Fruit fly (Drosophila melanogaster) whole organism, prepupa: ENCODE measurements around the gene Cbs.
A peak's percentile ranks its signal among the peaks of the same experiment; 100 is the strongest.

Experiments used
- Blimp-1 ChIP-seq: fragments of 200-800 bp; sonication (Bioruptor generic); optimal IDR thresholded peaks from 3 replicates; lab custom pipeline; 2017; ENCODE audit warnings: missing biosample characterization, missing genetic modification characterization, mild to moderate bottlenecking, moderate library complexity, missing genetic modification reagents
- CG11294 ChIP-seq: fragments of 200-800 bp; sonication (Bioruptor generic); IDR thresholded peaks from 2 replicates; pipeline ENCODE4 v1.3.6; 2022; ENCODE audit warnings: missing biosample characterization, missing genetic modification characterization
- CG11762 ChIP-seq: fragments of 200-800 bp; sonication (Bioruptor generic); optimal IDR thresholded peaks from 3 replicates; lab custom pipeline; 2016; ENCODE audit warnings: missing biosample characterization, missing genetic modification characterization; ENCODE audit not compliant: insufficient read depth
- CG11902 ChIP-seq: fragments of 200-800 bp; sonication (Bioruptor generic); optimal IDR thresholded peaks from 3 replicates; lab custom pipeline; 2016; ENCODE audit warnings: missing biosample characterization, missing genetic modification characterization
- CG15336 ChIP-seq: fragments of 200-800 bp; sonication (Bioruptor generic); IDR thresholded peaks from 2 replicates; pipeline ENCODE4 v1.3.6; 2022; ENCODE audit warnings: missing biosample characterization, missing genetic modification characterization
- CG1621 ChIP-seq: fragments of 200-800 bp; sonication (Bioruptor generic); optimal IDR thresholded peaks from 3 replicates; lab custom pipeline; 2018; ENCODE audit warnings: missing biosample characterization, mild to moderate bottlenecking, missing genetic modification characterization
- CG16779 ChIP-seq: fragments of 200-800 bp; sonication (Bioruptor generic); optimal IDR thresholded peaks from 3 replicates; lab custom pipeline; 2017; ENCODE audit warnings: missing biosample characterization, mild to moderate bottlenecking, missing genetic modification characterization
- CG3032 ChIP-seq: fragments of 200-800 bp; optimal IDR thresholded peaks from 2 replicates; lab custom pipeline; 2019; ENCODE audit warnings: missing biosample characterization, mild to moderate bottlenecking, missing genetic modification characterization, moderate library complexity
- CG32006 ChIP-seq: fragments of 200-800 bp; sonication (Bioruptor generic); optimal IDR thresholded peaks from 3 replicates; lab custom pipeline; 2017; ENCODE audit warnings: missing biosample characterization, mild to moderate bottlenecking, missing genetic modification characterization
- CG34406 ChIP-seq: fragments of 200-800 bp; sonication (Bioruptor generic); optimal IDR thresholded peaks from 3 replicates; lab custom pipeline; 2016; ENCODE audit warnings: missing biosample characterization, missing genetic modification characterization
- CG3919 ChIP-seq: fragments of 200-800 bp; sonication (Bioruptor generic); optimal IDR thresholded peaks from 3 replicates; lab custom pipeline; 2016; ENCODE audit warnings: missing biosample characterization, missing genetic modification characterization
- CG6163 ChIP-seq: fragments of 200-800 bp; sonication (Bioruptor generic); IDR thresholded peaks from 3 replicates; pipeline ENCODE4 v1.3.6; 2022; ENCODE audit warnings: missing biosample characterization, missing genetic modification characterization
- CG6276 ChIP-seq: fragments of 200-800 bp; sonication (Bioruptor generic); optimal IDR thresholded peaks from 2 replicates; lab custom pipeline; 2017; ENCODE audit warnings: missing biosample characterization, mild to moderate bottlenecking, missing genetic modification characterization
- CG6792 ChIP-seq: fragments of 200-800 bp; sonication (Bioruptor generic); optimal IDR thresholded peaks from 3 replicates; lab custom pipeline; 2016; ENCODE audit warnings: missing biosample characterization, missing genetic modification characterization
- CG6808 ChIP-seq: fragments of 200-800 bp; sonication (Bioruptor generic); optimal IDR thresholded peaks from 3 replicates; lab custom pipeline; 2017; ENCODE audit warnings: missing biosample characterization, missing genetic modification characterization, mild to moderate bottlenecking, moderate library complexity, missing genetic modification reagents
- CG6854 ChIP-seq: fragments of 200-800 bp; sonication (Bioruptor generic); optimal IDR thresholded peaks from 2 replicates; lab custom pipeline; 2017; ENCODE audit warnings: missing biosample characterization, mild to moderate bottlenecking, missing genetic modification characterization
- CG7368 ChIP-seq: fragments of 200-800 bp; sonication (Bioruptor generic); optimal IDR thresholded peaks from 3 replicates; lab custom pipeline; 2016; ENCODE audit warnings: missing biosample characterization, missing genetic modification characterization
- CG8119 ChIP-seq: fragments of 200-800 bp; sonication (Bioruptor generic); IDR thresholded peaks from 3 replicates; pipeline ENCODE4 v1.3.6; 2022; ENCODE audit warnings: missing biosample characterization, missing genetic modification characterization
- CG8632 ChIP-seq: fragments of 200-800 bp; sonication (Bioruptor generic); optimal IDR thresholded peaks from 3 replicates; lab custom pipeline; 2016; ENCODE audit warnings: missing biosample characterization, missing genetic modification characterization
- CG9139 ChIP-seq: fragments of 200-800 bp; sonication (Bioruptor generic); optimal IDR thresholded peaks from 3 replicates; lab custom pipeline; 2017; ENCODE audit warnings: missing biosample characterization, mild to moderate bottlenecking, missing genetic modification characterization
- Eip75B ChIP-seq: fragments of 200-800 bp; sonication (Bioruptor generic); optimal IDR thresholded peaks from 3 replicates; lab custom pipeline; 2016; ENCODE audit warnings: missing biosample characterization, missing genetic modification characterization
- Eip93F ChIP-seq: fragments of 200-800 bp; sonication (Bioruptor generic); optimal IDR thresholded peaks from 2 replicates; lab custom pipeline; 2016; ENCODE audit warnings: missing biosample characterization, mild to moderate bottlenecking, missing genetic modification characterization
- Ets21C ChIP-seq: fragments of 200-800 bp; sonication (Bioruptor generic); optimal IDR thresholded peaks from 3 replicates; lab custom pipeline; 2016; ENCODE audit warnings: missing biosample characterization, missing genetic modification characterization
- Ets96B ChIP-seq: fragments of 200-800 bp; optimal IDR thresholded peaks from 2 replicates; lab custom pipeline; 2019; ENCODE audit warnings: missing biosample characterization, mild to moderate bottlenecking, missing genetic modification characterization, moderate library complexity
- Gug ChIP-seq: fragments of 200-800 bp; sonication (Bioruptor generic); IDR thresholded peaks from 2 replicates; pipeline ENCODE4 v1.3.6; 2022; ENCODE audit warnings: missing biosample characterization, missing genetic modification characterization
- Hr38 ChIP-seq: sonication (Bioruptor generic); optimal IDR thresholded peaks from 2 replicates; lab custom pipeline; 2016; ENCODE audit warnings: missing biosample characterization, missing genetic modification characterization
- Lpt ChIP-seq: fragments of 200-800 bp; sonication (Bioruptor generic); optimal IDR thresholded peaks from 3 replicates; lab custom pipeline; 2016; ENCODE audit warnings: missing biosample characterization, missing genetic modification characterization
- Met ChIP-seq: fragments of 200-800 bp; sonication (Bioruptor generic); optimal IDR thresholded peaks from 3 replicates; lab custom pipeline; 2016; ENCODE audit warnings: missing biosample characterization, missing genetic modification characterization
- OdsH ChIP-seq: fragments of 200-800 bp; sonication (Bioruptor generic); optimal IDR thresholded peaks from 3 replicates; lab custom pipeline; 2016; ENCODE audit warnings: missing biosample characterization, missing genetic modification characterization
- Smox ChIP-seq: fragments of 200-800 bp; sonication (Bioruptor generic); optimal IDR thresholded peaks from 3 replicates; lab custom pipeline; 2016; ENCODE audit warnings: missing biosample characterization, missing genetic modification characterization
- Sox14 ChIP-seq: fragments of 200-800 bp; sonication (Bioruptor generic); optimal IDR thresholded peaks from 3 replicates; lab custom pipeline; 2016; ENCODE audit warnings: missing biosample characterization, missing genetic modification characterization
- Sox15 ChIP-seq: fragments of 200-800 bp; sonication (Bioruptor generic); optimal IDR thresholded peaks from 3 replicates; lab custom pipeline; 2016; ENCODE audit warnings: missing biosample characterization, missing genetic modification characterization
- achi ChIP-seq: fragments of 200-800 bp; sonication (Bioruptor generic); optimal IDR thresholded peaks from 3 replicates; lab custom pipeline; 2016; ENCODE audit warnings: missing biosample characterization, missing genetic modification characterization
- acj6 ChIP-seq: fragments of 200-800 bp; sonication (Bioruptor generic); optimal IDR thresholded peaks from 3 replicates; lab custom pipeline; 2016; ENCODE audit warnings: missing biosample characterization, missing genetic modification characterization
- cyc ChIP-seq: fragments of 200-800 bp; sonication (Bioruptor generic); optimal IDR thresholded peaks from 3 replicates; lab custom pipeline; 2016; ENCODE audit warnings: missing biosample characterization, missing genetic modification characterization
- dac ChIP-seq: fragments of 200-800 bp; sonication (Bioruptor generic); optimal IDR thresholded peaks from 2 replicates; lab custom pipeline; 2017; ENCODE audit warnings: missing biosample characterization, mild to moderate bottlenecking, missing genetic modification characterization
- dsx ChIP-seq: fragments of 200-800 bp; optimal IDR thresholded peaks from 3 replicates; lab custom pipeline; 2019; ENCODE audit warnings: missing biosample characterization, mild to moderate bottlenecking, missing genetic modification characterization, moderate library complexity; ENCODE audit not compliant: poor library complexity, severe bottlenecking
- esn ChIP-seq: fragments of 200-800 bp; sonication (Bioruptor generic); optimal IDR thresholded peaks from 2 replicates; lab custom pipeline; 2016; ENCODE audit warnings: missing biosample characterization, mild to moderate bottlenecking, missing genetic modification characterization, moderate library complexity
- fd59A ChIP-seq: fragments of 200-800 bp; sonication (Bioruptor generic); optimal IDR thresholded peaks from 2 replicates; lab custom pipeline; 2017; ENCODE audit warnings: missing biosample characterization, mild to moderate bottlenecking, missing genetic modification characterization, missing genetic modification reagents
- fd85E ChIP-seq: fragments of 200-800 bp; sonication (Bioruptor generic); optimal IDR thresholded peaks from 3 replicates; lab custom pipeline; 2016; ENCODE audit warnings: missing biosample characterization, missing genetic modification characterization
- fkh ChIP-seq: fragments of 200-800 bp; sonication (Bioruptor generic); optimal IDR thresholded peaks from 3 replicates; lab custom pipeline; 2017; ENCODE audit warnings: missing biosample characterization, mild to moderate bottlenecking, missing genetic modification characterization, moderate library complexity
- pdm3 ChIP-seq: fragments of 200-800 bp; sonication (Bioruptor generic); optimal IDR thresholded peaks from 3 replicates; lab custom pipeline; 2016; ENCODE audit warnings: missing biosample characterization, missing genetic modification characterization
- spab ChIP-seq: fragments of 200-800 bp; sonication (Bioruptor generic); optimal IDR thresholded peaks from 2 replicates; lab custom pipeline; 2017; ENCODE audit warnings: missing biosample characterization, mild to moderate bottlenecking, missing genetic modification characterization, missing genetic modification reagents
- ss ChIP-seq, 2 experiments: fragments of 200-800 bp; sonication (Bioruptor generic); optimal IDR thresholded peaks; 2 replicates in 1 of 2; 3 replicates in 1 of 2; lab custom pipeline; 2017 to 2018; ENCODE audit warnings: mild to moderate bottlenecking in 2 of 2, missing biosample characterization in 2 of 2, missing genetic modification characterization in 2 of 2, moderate library complexity in 1 of 2
- svp ChIP-seq: fragments of 200-800 bp; sonication (Bioruptor generic); peaks from one replicate; lab custom pipeline; 2016; ENCODE audit warnings: missing biosample characterization, missing genetic modification characterization
- topi ChIP-seq: fragments of 200-800 bp; sonication (Bioruptor generic); optimal IDR thresholded peaks from 3 replicates; lab custom pipeline; 2016; ENCODE audit warnings: missing biosample characterization, missing genetic modification characterization
- vri ChIP-seq: fragments of 200-800 bp; sonication (Bioruptor generic); optimal IDR thresholded peaks from 3 replicates; lab custom pipeline; 2016; ENCODE audit warnings: missing biosample characterization, mild to moderate bottlenecking, missing genetic modification characterization

The Cbs gene

DNA sequence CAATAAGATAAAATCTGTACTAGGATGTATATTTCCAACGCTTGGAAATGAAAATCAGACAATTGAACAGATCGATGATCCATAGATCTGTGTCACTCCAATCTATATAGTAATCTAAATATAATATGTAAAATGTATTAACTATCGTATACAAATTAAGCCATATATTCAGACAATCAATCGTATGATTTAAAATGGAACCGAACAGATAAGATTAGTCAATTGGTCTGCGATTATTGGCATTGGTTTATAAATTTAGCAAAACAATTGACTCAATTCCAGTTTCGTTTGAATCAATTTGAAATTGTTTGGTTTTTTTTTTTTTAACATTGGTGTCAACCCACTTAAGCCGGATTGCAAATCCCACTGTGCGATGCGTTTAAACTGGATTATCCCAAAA lies 23.0 kb downstream of the Cbs start (continued):
- TF ChIP-seq Ets96B (tag; lab: Kevin White, UChicago) (no peak), CG8632 (GFP tag; lab: Kevin White, UChicago) (peak; percentile 33), fd85E (GFP tag; lab: Kevin White, UChicago) (no peak), acj6 (GFP tag; lab: Kevin White, UChicago) (peak; percentile 44), dac (GFP tag; lab: Kevin White, UChicago) (peak; percentile 32), fd59A (GFP tag; lab: Kevin White, UChicago) (peak; percentile 43), CG8119 (GFP tag; lab: Robert Waterston, UW) (0 out of 3 replicates have a peak, but pooled peaks have one; percentile 25), CG6163 (GFP tag; lab: Robert Waterston, UW) (peak; percentile 52; the same call in 2 of the 3 replicates), CG6792 (GFP tag; lab: Kevin White, UChicago) (peak; percentile 1), CG34406 (peak; percentile 35), CG7368 (GFP tag; lab: Kevin White, UChicago) (peak; percentile 8), CG11762 (GFP tag; lab: Kevin White, UChicago) (no peak), Blimp-1 (GFP tag; lab: Kevin White, UChicago) (no peak), Lpt (GFP tag; lab: Kevin White, UChicago) (no peak), CG3919 (peak; percentile 15), achi (peak; percentile 32), ss (GFP tag; optimal IDR thresholded peaks at IDR 0.05; lab: Kevin White, UChicago) (peak; percentile 2 to 17), cyc (GFP tag; lab: Kevin White, UChicago) (peak; percentile 8), CG6276 (GFP tag; lab: Kevin White, UChicago) (peak; percentile 52), fkh (GFP tag; lab: Kevin White, UChicago) (no peak), CG6854 (no peak), CG3032 (no peak), Eip75B (peak; percentile 28), CG6808 (GFP tag; lab: Kevin White, UChicago) (peak; percentile 54), CG9139 (GFP tag; lab: Kevin White, UChicago) (no peak), pdm3 (peak; percentile 36), Sox14 (GFP tag; lab: Kevin White, UChicago) (no peak), CG16779 (tag; lab: Kevin White, UChicago) (no peak), vri (GFP tag; lab: Kevin White, UChicago) (no peak), OdsH (peak; percentile 43), CG1621 (tag; lab: Kevin White, UChicago) (no peak), CG11294 (GFP tag; lab: Robert Waterston, UW) (no peak), Met (GFP tag; lab: Kevin White, UChicago) (peak; percentile 38)

- TF ChIP-seq Lpt (GFP tag; lab: Kevin White, UChicago) (no peak), CG7368 (GFP tag; lab: Kevin White, UChicago) (no peak), topi (GFP tag; lab: Kevin White, UChicago) (no peak), CG6854 (peak; percentile 48), Sox14 (GFP tag; lab: Kevin White, UChicago) (peak; percentile 35), CG15336 (GFP tag; lab: Robert Waterston, UW) (peak; percentile 39), spab (GFP tag; lab: Kevin White, UChicago) (no peak), Sox15 (GFP tag; lab: Kevin White, UChicago) (no peak), Smox (no peak), dsx (peak; percentile 37), svp (GFP tag; lab: Kevin White, UChicago) (peak; percentile 77), ss (GFP tag; optimal IDR thresholded peaks at IDR 0.05; lab: Kevin White, UChicago) (peak; percentile 34 to 65), CG11902 (no peak), Hr38 (GFP tag; lab: Kevin White, UChicago) (no peak), Ets96B (tag; lab: Kevin White, UChicago) (peak; percentile 2), CG3032 (no peak), CG9139 (GFP tag; lab: Kevin White, UChicago) (peak; percentile 64), fd85E (GFP tag; lab: Kevin White, UChicago) (no peak), Gug (GFP tag; lab: Robert Waterston, UW) (no peak), cyc (GFP tag; lab: Kevin White, UChicago) (no peak), OdsH (no peak), CG6163 (GFP tag; lab: Robert Waterston, UW) (0 out of 3 replicates have a peak, but pooled peaks have one; percentile 39), CG1621 (tag; lab: Kevin White, UChicago) (peak; percentile 10), Eip75B (no peak), CG6792 (GFP tag; lab: Kevin White, UChicago) (no peak), Eip93F (GFP tag; lab: Kevin White, UChicago) (peak; percentile 60), CG34406 (no peak), esn (GFP tag; lab: Kevin White, UChicago) (no peak), Ets21C (no peak), CG32006 (GFP tag; lab: Kevin White, UChicago) (no peak)
Measured at dm6 chrX:21071693-21072357, 26.9 kb downstream of the Cbs start.
